Fruit fly (Drosophila melanogaster) whole organism, prepupa: ENCODE measurements around the gene Obp18a.

Experiments used
- CG11762 ChIP-seq: fragments of 200-800 bp; sonication (Bioruptor generic); optimal IDR thresholded peaks from 3 replicates; lab custom pipeline; 2016; ENCODE audit warnings: missing biosample characterization, missing genetic modification characterization; ENCODE audit not compliant: insufficient read depth
- CG1621 ChIP-seq: fragments of 200-800 bp; sonication (Bioruptor generic); optimal IDR thresholded peaks from 3 replicates; lab custom pipeline; 2018; ENCODE audit warnings: missing biosample characterization, mild to moderate bottlenecking, missing genetic modification characterization
- CG8319 ChIP-seq: fragments of 200-800 bp; sonication (Bioruptor generic); optimal IDR thresholded peaks from 3 replicates; lab custom pipeline; 2016; ENCODE audit warnings: missing biosample characterization, missing genetic modification characterization
- Gug ChIP-seq: fragments of 200-800 bp; sonication (Bioruptor generic); IDR thresholded peaks from 2 replicates; pipeline ENCODE4 v1.3.6; 2022; ENCODE audit warnings: missing biosample characterization, missing genetic modification characterization
- OdsH ChIP-seq: fragments of 200-800 bp; sonication (Bioruptor generic); optimal IDR thresholded peaks from 3 replicates; lab custom pipeline; 2016; ENCODE audit warnings: missing biosample characterization, missing genetic modification characterization

- no peak for TF ChIP-seq CG8319 (GFP tag; lab: Kevin White, UChicago)
- TF ChIP-seq CG11762 (GFP tag; lab: Kevin White, UChicago) = no peak
- TF ChIP-seq OdsH (GFP tag; lab: Kevin White, UChicago) = no peak
- no peak for TF ChIP-seq CG1621 (tag; lab: Kevin White, UChicago)
- TF ChIP-seq Gug = peak; percentile 47; the same call in 1 of the 2 replicates
Observed at dm6 chrX:19153288-19154130, 17.8 kb upstream of the Obp18a start.
